Worm (Caenorhabditis elegans): ENCODE results near the gene F15H10.12.

DNA sequence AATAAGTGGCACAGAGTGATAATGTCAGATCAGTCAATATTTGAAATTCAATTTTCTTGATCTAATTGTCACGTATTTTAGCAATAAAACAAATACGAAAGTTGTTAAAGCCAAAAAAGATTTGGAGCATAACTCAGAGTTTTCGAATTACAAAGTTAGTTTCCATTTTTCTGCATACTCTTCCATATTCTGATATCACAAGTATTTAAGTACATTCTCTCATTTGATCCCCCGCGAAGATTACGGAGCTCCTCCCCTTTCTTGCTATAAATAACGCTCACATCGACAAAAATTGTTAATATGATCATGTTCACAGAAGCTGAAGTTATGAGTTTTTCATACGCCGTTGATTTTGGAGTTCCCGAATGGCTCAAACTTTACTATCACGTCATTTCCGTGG lies 41.6 kb downstream of the F15H10.12 start, which contains the start of gene sri-20:
- TF ChIP-seq R02D3.7 (tag; optimal IDR thresholded peaks at IDR 0.05) = no peak
- TF ChIP-seq elt-1 (tag; optimal IDR thresholded peaks at IDR 0.05) = no peak
- no peak for TF ChIP-seq nhr-25 (tag; optimal IDR thresholded peaks at IDR 0.05)

All from whole organism, L2 larva.